Worm (Caenorhabditis elegans) whole organism, L2 larva: Measurements from ENCODE around the gene dis-3.

ENCODE experiments used
- C34F6.9 ChIP-seq: fragments of 150-350 bp; optimal IDR thresholded peaks from 2 replicates; lab custom pipeline; 2014; ENCODE audit warnings: missing biosample characterization, missing genetic modification characterization
- F13H6.1 ChIP-seq: sonication (generic microtip); optimal IDR thresholded peaks from 2 replicates; lab custom pipeline; 2016; ENCODE audit warnings: missing genetic modification characterization, missing compliant biosample characterization
- R02D3.7 ChIP-seq: fragments of 150-350 bp; optimal IDR thresholded peaks from 2 replicates; lab custom pipeline; 2014; ENCODE audit warnings: missing biosample characterization, missing genetic modification characterization
- Y55F3AM.14 ChIP-seq: fragments of 200-800 bp; sonication (Bioruptor generic); optimal IDR thresholded peaks from 2 replicates; lab custom pipeline; 2018; ENCODE audit warnings: mild to moderate bottlenecking, missing genetic modification characterization, missing compliant biosample characterization
- ZK546.5 ChIP-seq: sonication (generic microtip); optimal IDR thresholded peaks from 2 replicates; lab custom pipeline; 2017; ENCODE audit warnings: missing biosample characterization, missing genetic modification characterization
- alr-1 ChIP-seq: fragments of 150-350 bp; optimal IDR thresholded peaks from 2 replicates; lab custom pipeline; 2014; ENCODE audit warnings: missing biosample characterization, missing genetic modification characterization
- aly-2 ChIP-seq: fragments of 150-350 bp; optimal IDR thresholded peaks from 2 replicates; lab custom pipeline; 2014; ENCODE audit warnings: missing biosample characterization, missing genetic modification characterization
- ama-1 ChIP-seq: fragments of 150-350 bp; optimal IDR thresholded peaks from 2 replicates; lab custom pipeline; 2018; ENCODE audit warnings: inconsistent platforms
- blmp-1 ChIP-seq: sonication (generic microtip); optimal IDR thresholded peaks from 2 replicates; lab custom pipeline; 2017; ENCODE audit warnings: missing genetic modification characterization, mild to moderate bottlenecking, missing compliant biosample characterization, antibody characterized with exemption, moderate library complexity; ENCODE audit not compliant: insufficient read depth
- ceh-16 ChIP-seq: fragments of 150-350 bp; optimal IDR thresholded peaks from 2 replicates; lab custom pipeline; 2014; ENCODE audit warnings: missing biosample characterization, missing genetic modification characterization
- crh-2 ChIP-seq: sonication (generic microtip); optimal IDR thresholded peaks from 2 replicates; lab custom pipeline; 2017; ENCODE audit warnings: missing biosample characterization, missing genetic modification characterization
- elt-1 ChIP-seq: fragments of 150-350 bp; optimal IDR thresholded peaks from 2 replicates; lab custom pipeline; 2014; ENCODE audit warnings: missing biosample characterization, missing genetic modification characterization
- elt-3 ChIP-seq: sonication (generic microtip); optimal IDR thresholded peaks from 2 replicates; lab custom pipeline; 2017; ENCODE audit warnings: missing biosample characterization, missing genetic modification characterization
- fos-1 ChIP-seq: fragments of 150-350 bp; optimal IDR thresholded peaks from 2 replicates; lab custom pipeline; 2014; ENCODE audit warnings: missing biosample characterization, missing genetic modification characterization
- gmeb-1 ChIP-seq: fragments of 150-350 bp; optimal IDR thresholded peaks from 2 replicates; lab custom pipeline; 2014; ENCODE audit warnings: missing biosample characterization, missing genetic modification characterization
- lin-11 ChIP-seq: fragments of 150-350 bp; sonication (generic microtip); optimal IDR thresholded peaks from 2 replicates; lab custom pipeline; 2014; ENCODE audit warnings: missing biosample characterization, missing genetic modification characterization, inconsistent platforms, mixed read lengths
- lin-13 ChIP-seq: fragments of 150-350 bp; optimal IDR thresholded peaks from 2 replicates; lab custom pipeline; 2014; ENCODE audit warnings: missing biosample characterization, missing genetic modification reagents, missing genetic modification characterization
- lin-39 ChIP-seq: fragments of 150-350 bp; optimal IDR thresholded peaks from 2 replicates; lab custom pipeline; 2014; ENCODE audit warnings: missing biosample characterization, missing genetic modification reagents, missing genetic modification characterization
- mab-5 ChIP-seq: fragments of 150-350 bp; optimal IDR thresholded peaks from 2 replicates; lab custom pipeline; 2014; ENCODE audit warnings: missing biosample characterization, missing genetic modification characterization
- mbf-1 ChIP-seq: sonication (generic microtip); optimal IDR thresholded peaks from 2 replicates; lab custom pipeline; 2017; ENCODE audit warnings: missing biosample characterization, missing genetic modification characterization
- mdl-1 ChIP-seq, 2 experiments: fragments of 150-350 bp in 1 of 2; sonication (generic microtip) in 1 of 2; optimal IDR thresholded peaks; 2 replicates each; lab custom pipeline; 2017; ENCODE audit warnings: missing biosample characterization in 2 of 2, missing genetic modification characterization in 2 of 2
- nhr-10 ChIP-seq: sonication (generic microtip); optimal IDR thresholded peaks from 2 replicates; lab custom pipeline; 2017; ENCODE audit warnings: missing biosample characterization, missing genetic modification characterization
- nhr-11 ChIP-seq: fragments of 150-350 bp; optimal IDR thresholded peaks from 2 replicates; lab custom pipeline; 2014; ENCODE audit warnings: missing biosample characterization, missing genetic modification characterization
- nhr-12 ChIP-seq: fragments of 150-350 bp; optimal IDR thresholded peaks from 2 replicates; lab custom pipeline; 2014; ENCODE audit warnings: missing biosample characterization, missing genetic modification characterization
- nhr-21 ChIP-seq: fragments of 150-350 bp; optimal IDR thresholded peaks from 2 replicates; lab custom pipeline; 2014; ENCODE audit warnings: missing biosample characterization, missing genetic modification characterization
- nhr-23 ChIP-seq: fragments of 150-350 bp; optimal IDR thresholded peaks from 2 replicates; lab custom pipeline; 2014; ENCODE audit warnings: missing biosample characterization, missing genetic modification reagents, missing genetic modification characterization
- nhr-237 ChIP-seq: fragments of 150-350 bp; optimal IDR thresholded peaks from 2 replicates; lab custom pipeline; 2014; ENCODE audit warnings: missing biosample characterization, missing genetic modification characterization
- nhr-25 ChIP-seq: fragments of 150-350 bp; sonication (generic microtip); optimal IDR thresholded peaks from 3 replicates; lab custom pipeline; 2014; ENCODE audit warnings: missing biosample characterization, missing genetic modification characterization
- nhr-6 ChIP-seq: fragments of 150-350 bp; optimal IDR thresholded peaks from 2 replicates; lab custom pipeline; 2014; ENCODE audit warnings: missing biosample characterization, missing genetic modification characterization
- nhr-77 ChIP-seq: fragments of 150-350 bp; optimal IDR thresholded peaks from 2 replicates; lab custom pipeline; 2014; ENCODE audit warnings: missing biosample characterization, missing genetic modification characterization
- sem-4 ChIP-seq: fragments of 150-350 bp; optimal IDR thresholded peaks from 2 replicates; lab custom pipeline; 2014; ENCODE audit warnings: missing biosample characterization, missing genetic modification reagents, missing genetic modification characterization
- skn-1 ChIP-seq: sonication (generic microtip); optimal IDR thresholded peaks from 2 replicates; lab custom pipeline; 2017; ENCODE audit warnings: missing biosample characterization, missing genetic modification characterization
- sma-9 ChIP-seq, 2 experiments: fragments of 150-350 bp in 1 of 2; sonication (generic microtip) in 1 of 2; optimal IDR thresholded peaks; 2 replicates each; lab custom pipeline; 2014 to 2016; ENCODE audit warnings: missing genetic modification characterization in 2 of 2, mild to moderate bottlenecking in 1 of 2, missing biosample characterization in 1 of 2, missing compliant biosample characterization in 1 of 2, missing genetic modification reagents in 1 of 2, moderate library complexity in 1 of 2
- snpc-4 ChIP-seq: fragments of 150-350 bp; optimal IDR thresholded peaks from 2 replicates; lab custom pipeline; 2014; ENCODE audit warnings: missing biosample characterization, missing genetic modification characterization
- unc-39 ChIP-seq: fragments of 150-350 bp; optimal IDR thresholded peaks from 2 replicates; lab custom pipeline; 2014; ENCODE audit warnings: missing biosample characterization, missing genetic modification characterization
- unc-55 ChIP-seq: fragments of 150-350 bp; sonication (generic microtip); optimal IDR thresholded peaks from 3 replicates; lab custom pipeline; 2014; ENCODE audit warnings: missing biosample characterization, missing genetic modification reagents, missing genetic modification characterization
- unc-62 ChIP-seq: fragments of 150-350 bp; optimal IDR thresholded peaks from 2 replicates; lab custom pipeline; 2014; ENCODE audit warnings: missing biosample characterization, missing genetic modification reagents, missing genetic modification characterization
- zag-1 ChIP-seq: fragments of 150-350 bp; optimal IDR thresholded peaks from 2 replicates; lab custom pipeline; 2014; ENCODE audit warnings: missing biosample characterization, missing genetic modification characterization
- ztf-1 ChIP-seq: fragments of 200-800 bp; sonication (Bioruptor generic); conservative IDR thresholded peaks from 2 replicates; pipeline ENCODE4 v1.3.6; 2022; ENCODE audit warnings: missing genetic modification characterization, missing compliant biosample characterization

dis-3 gene

ce11 chrIV:10072527-10072926 is 24.5 kb upstream of the dis-3 start, which contains the start of gene W01B6.3:
W01B6.3 (minus strand) TSS chrIV:10072627.
- no peak for TF ChIP-seq lin-11 (tag; lab: Kevin White, UChicago)
- no peak for TF ChIP-seq R02D3.7 (tag; lab: Kevin White, UChicago)
- no peak for TF ChIP-seq nhr-21
- no peak for TF ChIP-seq skn-1
- TF ChIP-seq aly-2: no peak
- TF ChIP-seq ama-1 (lab: Kevin White, UChicago): no peak
- TF ChIP-seq C34F6.9 (tag; lab: Kevin White, UChicago): no peak
- TF ChIP-seq nhr-6 (tag; lab: Kevin White, UChicago): no peak
- TF ChIP-seq nhr-12 (tag; lab: Kevin White, UChicago): no peak
- no peak for TF ChIP-seq nhr-23
- no peak for TF ChIP-seq nhr-10

ce11 chrIV:10075034-10075510 is 21.9 kb upstream of the dis-3 start, which contains the start of the genes ttbk-4 and W01B6.4:
ttbk-4 (minus strand) TSS chrIV:10075134.
W01B6.4 (plus strand) TSS chrIV:10075460.
- TF ChIP-seq zag-1 (tag; lab: Kevin White, UChicago): no peak
- no peak for TF ChIP-seq mbf-1 (tag; lab: Kevin White, UChicago)
- TF ChIP-seq ama-1 (lab: Kevin White, UChicago): no peak
- no peak for TF ChIP-seq sem-4 (tag; lab: Kevin White, UChicago)
- no peak for TF ChIP-seq unc-55 (GFP tag; lab: Kevin White, UChicago)
- TF ChIP-seq lin-39 (tag; lab: Kevin White, UChicago): no peak
- no peak for TF ChIP-seq fos-1 (tag; lab: Kevin White, UChicago)

- no peak for TF ChIP-seq elt-3 (tag; lab: Kevin White, UChicago)
- no peak for TF ChIP-seq zag-1 (tag; lab: Kevin White, UChicago)
- TF ChIP-seq gmeb-1: no peak
- TF ChIP-seq lin-11 (tag; lab: Kevin White, UChicago): no peak
- TF ChIP-seq Y55F3AM.14 (GFP tag; lab: Kevin White, UChicago): no peak
- no peak for TF ChIP-seq nhr-237
- no peak for TF ChIP-seq sem-4 (tag; lab: Kevin White, UChicago)
- TF ChIP-seq crh-2 (tag; lab: Kevin White, UChicago): no peak
- no peak for TF ChIP-seq unc-62 (GFP tag; lab: Kevin White, UChicago)
- TF ChIP-seq lin-13 (GFP tag; lab: Kevin White, UChicago): no peak
- TF ChIP-seq nhr-21: no peak
- no peak for TF ChIP-seq unc-55 (GFP tag; lab: Kevin White, UChicago)
- TF ChIP-seq alr-1 (tag; lab: Kevin White, UChicago): no peak
- TF ChIP-seq ztf-1: no peak
- TF ChIP-seq mbf-1 (tag; lab: Kevin White, UChicago): no peak
Measured at ce11 chrIV:10075899-10076298, 21.1 kb upstream of the dis-3 start, which contains the start of gene W01B6.5. W01B6.5 (plus strand) TSS chrIV:10076199.

DNA sequence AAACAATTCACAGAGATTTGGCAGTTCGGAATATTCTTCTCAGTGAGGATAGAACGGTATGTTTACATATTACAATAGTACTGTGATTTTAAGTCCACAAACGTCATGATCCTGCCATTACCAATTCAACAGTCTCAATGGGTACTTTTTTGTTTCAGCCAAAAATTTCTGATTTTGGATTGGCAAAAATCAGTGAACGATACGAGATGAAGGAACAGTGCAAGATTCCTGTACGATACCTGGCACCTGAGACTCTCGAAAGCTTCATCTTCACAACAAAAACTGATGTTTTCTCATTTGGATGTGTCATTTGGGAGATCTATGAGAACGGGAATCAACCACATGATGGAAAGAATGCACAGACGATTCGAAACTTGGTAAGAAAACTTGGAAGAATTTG is 19.0 kb upstream of the dis-3 start:
- TF ChIP-seq mab-5 (tag; lab: Kevin White, UChicago): no peak
- no peak for TF ChIP-seq elt-3 (tag; lab: Kevin White, UChicago)
- TF ChIP-seq nhr-237: no peak
- TF ChIP-seq nhr-11 (tag; lab: Kevin White, UChicago): no peak
- no peak for TF ChIP-seq F13H6.1
- TF ChIP-seq elt-1 (tag; lab: Kevin White, UChicago): no peak
- TF ChIP-seq blmp-1 (tag; lab: Kevin White, UChicago): no peak
- TF ChIP-seq snpc-4: no peak
- TF ChIP-seq C34F6.9 (tag; lab: Kevin White, UChicago): no peak
- TF ChIP-seq ZK546.5 (tag; lab: Kevin White, UChicago): no peak
- TF ChIP-seq gmeb-1: no peak
- TF ChIP-seq nhr-77: no peak
- TF ChIP-seq ceh-16 (tag; lab: Kevin White, UChicago): no peak
- TF ChIP-seq nhr-10: no peak
- no peak for TF ChIP-seq unc-39 (tag; lab: Kevin White, UChicago)
- TF ChIP-seq nhr-25: no peak
- no peak for TF ChIP-seq nhr-23
- TF ChIP-seq sma-9 (GFP tag; optimal IDR thresholded peaks at IDR 0.05; lab: Kevin White, UChicago): no peak
- no peak for TF ChIP-seq sma-9 (tag; optimal IDR thresholded peaks at IDR 0.05; lab: Kevin White, UChicago)
- TF ChIP-seq skn-1: no peak
- no peak for TF ChIP-seq mdl-1 (tag; optimal IDR thresholded peaks at IDR 0.05; lab: Kevin White, UChicago)
